Worm (Caenorhabditis elegans) whole organism, L1 larva: Measurements from ENCODE around the gene C49H3.12.

Source experiments
- lin-15B ChIP-seq: fragments of 150-350 bp; sonication (generic microtip); optimal IDR thresholded peaks from 3 replicates; lab custom pipeline; 2014; ENCODE audit warnings: missing biosample characterization, missing genetic modification characterization
- lin-39 ChIP-seq: fragments of 150-350 bp; optimal IDR thresholded peaks from 2 replicates; lab custom pipeline; 2014; ENCODE audit warnings: missing biosample characterization, missing genetic modification reagents, missing genetic modification characterization
- nhr-12 ChIP-seq: sonication (generic microtip); optimal IDR thresholded peaks from 2 replicates; lab custom pipeline; 2017; ENCODE audit warnings: missing biosample characterization, missing genetic modification characterization
- snpc-4 ChIP-seq: fragments of 150-350 bp; optimal IDR thresholded peaks from 2 replicates; lab custom pipeline; 2014; ENCODE audit warnings: missing biosample characterization, missing genetic modification characterization
- tbx-2 ChIP-seq: sonication (generic microtip); optimal IDR thresholded peaks from 2 replicates; lab custom pipeline; 2016; ENCODE audit warnings: missing genetic modification characterization, missing compliant biosample characterization

ce11 chrIV:7923982-7924480 is 3.1 kb downstream of the C49H3.12 start, which contains the start of the genes xpo-3 and C49H3.3:
- TF ChIP-seq tbx-2 (tag; lab: Kevin White, UChicago) (peak; percentile 14), lin-15B (tag; lab: Kevin White, UChicago) (no peak), nhr-12 (tag; lab: Kevin White, UChicago) (no peak), snpc-4 (tag; lab: Kevin White, UChicago) (no peak), lin-39 (no peak)
